Worm (Caenorhabditis elegans): ENCODE data around the gene glb-25.

DNA sequence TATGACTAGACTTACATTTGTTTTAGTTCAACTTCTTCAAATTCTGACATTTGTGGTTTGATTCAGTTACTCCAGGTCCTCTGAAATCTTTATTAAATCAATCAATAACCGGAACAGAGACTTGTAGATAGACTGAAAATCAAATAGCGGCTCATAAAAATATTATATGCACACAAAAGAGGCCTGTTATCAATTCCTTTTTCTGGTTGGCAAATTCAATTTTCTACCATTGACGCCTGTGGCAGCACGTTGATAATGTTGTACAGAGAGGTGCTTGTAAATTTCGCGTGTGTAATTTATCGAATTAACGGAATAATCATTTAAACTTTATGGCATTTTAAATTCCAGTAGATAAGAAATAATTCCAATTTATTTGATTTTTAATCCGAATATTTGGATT is 48.9 kb downstream of the glb-25 start, which contains the start of gene T08B1.1:
- TF ChIP-seq unc-62 (GFP tag; optimal IDR thresholded peaks at IDR 0.05) = no peak
- no peak for TF ChIP-seq elt-3 (tag; optimal IDR thresholded peaks at IDR 0.05)
- no peak for TF ChIP-seq zag-1 (tag; optimal IDR thresholded peaks at IDR 0.05)
- no peak for TF ChIP-seq nhr-77 (tag; optimal IDR thresholded peaks at IDR 0.05)
- no peak for TF ChIP-seq nhr-6 (tag; optimal IDR thresholded peaks at IDR 0.05)
- TF ChIP-seq nhr-25 (tag; optimal IDR thresholded peaks at IDR 0.05) = no peak

All from whole organism, L2 larva.